Worm (Caenorhabditis elegans) whole organism, L3 larva: ENCODE results near the gene C01G10.14.

Experiments used
- elt-2 ChIP-seq: sonication (generic microtip); optimal IDR thresholded peaks from 2 replicates; lab custom pipeline; 2016; ENCODE audit warnings: missing genetic modification reagents, mild to moderate bottlenecking, missing genetic modification characterization, missing compliant biosample characterization
- mdl-1 ChIP-seq: fragments of 150-350 bp; optimal IDR thresholded peaks from 2 replicates; lab custom pipeline; 2014; ENCODE audit warnings: missing biosample characterization, missing genetic modification characterization
- unc-62 ChIP-seq: fragments of 150-350 bp; sonication (generic microtip); optimal IDR thresholded peaks from 4 replicates; lab custom pipeline; 2014; ENCODE audit warnings: missing biosample characterization, missing genetic modification reagents, missing genetic modification characterization
- ztf-11 ChIP-seq: fragments of 150-350 bp; optimal IDR thresholded peaks from 2 replicates; lab custom pipeline; 2014; ENCODE audit warnings: missing biosample characterization, missing genetic modification characterization

DNA sequence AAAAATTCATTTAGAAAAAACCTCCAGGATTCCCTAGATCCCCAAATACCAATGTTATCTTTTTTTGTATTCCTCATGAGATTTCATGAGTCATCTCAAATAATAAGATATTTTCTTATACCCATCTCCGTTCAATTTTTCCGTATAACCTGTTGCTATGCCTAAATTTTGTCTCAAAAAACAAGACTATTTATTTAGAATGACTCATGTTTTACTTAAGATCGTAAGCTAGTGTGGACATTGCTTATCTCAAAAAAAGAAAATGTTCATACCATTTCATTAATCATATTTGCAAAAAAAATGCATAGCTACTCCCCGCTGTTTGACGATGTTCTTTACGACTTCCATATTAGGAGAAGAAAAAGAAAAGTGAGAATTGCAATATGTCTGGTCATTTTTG lies 34.5 kb upstream of the C01G10.14 start, which contains the start of gene K08F9.3:
- no peak for TF ChIP-seq elt-2 (tag; lab: Kevin White, UChicago)
- TF ChIP-seq mdl-1 (tag; lab: Kevin White, UChicago) = no peak
- TF ChIP-seq unc-62 (GFP tag; lab: Kevin White, UChicago) = no peak
- no peak for TF ChIP-seq ztf-11 (tag; lab: Kevin White, UChicago)
